In genomic region chr3R:13912008-13912803, dm6 we compare ENCODE assay signal across 1 fruit fly cellular context.
TF ChIP-seq lines count a peak whose summit lies in the region.

No protein-coding gene starts in this region.

TF ChIP-seq in whole organism, embryonic, 481 proteins besides CTCF, POLR2A, EP300 and RAD21 (continued from another document):
- peak in 1 of 2 experiments; percentile 35 for TF ChIP-seq Hr78 (GFP tag; optimal IDR thresholded peaks at IDR 0.05; lab: Kevin White, UChicago)
